Fruit fly (Drosophila melanogaster): ENCODE results near the gene Gss2.

The Gss2 gene

DNA sequence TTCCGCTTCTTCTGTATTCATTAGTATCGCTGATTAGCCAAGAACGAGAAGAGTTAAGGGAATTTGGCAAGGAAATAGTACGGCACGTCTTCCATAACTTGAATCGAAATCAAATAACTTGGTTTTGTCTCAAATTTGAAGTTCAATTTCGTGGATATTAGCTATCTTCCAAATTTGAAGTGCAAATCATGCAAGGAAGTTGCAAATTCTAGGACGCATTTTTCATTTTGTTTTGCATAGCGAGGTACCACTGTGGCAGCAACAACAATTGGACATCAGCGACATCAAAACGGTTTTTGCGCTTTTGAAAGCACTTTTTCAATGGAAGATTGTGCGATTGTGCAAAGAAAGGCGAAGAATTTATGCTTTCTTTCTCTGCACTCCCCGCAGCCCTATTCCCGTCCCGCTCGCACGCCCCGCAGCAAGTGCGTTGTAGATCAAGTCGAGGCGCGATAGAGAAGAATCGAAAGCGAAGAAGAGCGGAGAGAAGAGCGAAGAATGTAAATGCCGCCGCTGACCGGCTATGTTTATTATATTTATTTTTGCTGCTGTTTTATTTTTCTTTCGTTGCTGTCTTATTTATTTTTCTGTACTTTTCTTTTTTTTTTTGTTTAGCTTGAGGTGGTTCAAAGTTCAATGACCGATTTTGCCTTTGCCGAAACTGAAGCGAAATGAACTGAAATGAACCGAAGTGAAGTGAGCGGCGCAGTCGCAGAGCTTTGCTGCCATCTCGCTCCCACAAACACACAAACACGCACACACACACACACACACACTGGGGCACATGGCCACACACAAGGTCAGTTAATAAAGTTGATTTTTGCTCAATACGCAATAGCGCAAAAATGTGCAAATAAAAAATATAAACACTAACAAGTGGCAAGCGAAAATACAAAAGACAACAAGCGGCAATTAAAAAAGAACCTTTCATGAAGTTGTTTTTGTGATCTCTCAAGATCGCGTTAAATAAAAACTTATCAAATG lies 18.1 kb upstream of the Gss2 start (continued):
- TF ChIP-seq CG10274 (GFP tag; optimal IDR thresholded peaks at IDR 0.05): peak; percentile 29
- peak; percentile 68 for TF ChIP-seq Antp (GFP tag; optimal IDR thresholded peaks at IDR 0.05)
- no peak for TF ChIP-seq repo (GFP tag; optimal IDR thresholded peaks at IDR 0.05)
- no peak for TF ChIP-seq zf30C (GFP tag; optimal IDR thresholded peaks at IDR 0.05)
- TF ChIP-seq CG10462 (GFP tag; optimal IDR thresholded peaks at IDR 0.05): no peak
- TF ChIP-seq amos (GFP tag; IDR thresholded peaks at IDR 0.05; ENCODE audit: partially characterized antibody): no peak
- peak; percentile 47 for TF ChIP-seq CG1647 (GFP tag; optimal IDR thresholded peaks at IDR 0.05)
- TF ChIP-seq pros (GFP tag; optimal IDR thresholded peaks at IDR 0.05): no peak
- peak; percentile 66; the same call in 1 of the 2 replicates for TF ChIP-seq vvl (GFP tag; IDR thresholded peaks at IDR 0.05)
- TF ChIP-seq CG18764 (GFP tag; optimal IDR thresholded peaks at IDR 0.05): no peak
- peak; percentile 57 for TF ChIP-seq CG13624 (GFP tag; optimal IDR thresholded peaks at IDR 0.05)
- no peak for TF ChIP-seq cwo (GFP tag; optimal IDR thresholded peaks at IDR 0.05)
- TF ChIP-seq gcm2 (GFP tag; optimal IDR thresholded peaks at IDR 0.05): no peak
- TF ChIP-seq CG3995 (GFP tag; optimal IDR thresholded peaks at IDR 0.05): peak; percentile 62
- peak; percentile 0 for TF ChIP-seq sug (tag; optimal IDR thresholded peaks at IDR 0.05)
- peak; percentile 8 for TF ChIP-seq ewg (GFP tag; optimal IDR thresholded peaks at IDR 0.05)
- no peak for TF ChIP-seq CG10267 (tag; optimal IDR thresholded peaks at IDR 0.05)
- peak; percentile 32 for TF ChIP-seq pnt (GFP tag; optimal IDR thresholded peaks at IDR 0.05)
- TF ChIP-seq Pdp1 (GFP tag; optimal IDR thresholded peaks at IDR 0.05): peak; percentile 31 to 39
- no peak for TF ChIP-seq Lim3 (GFP tag; IDR thresholded peaks at IDR 0.05)
- no peak for TF ChIP-seq ERR (GFP tag; optimal IDR thresholded peaks at IDR 0.05)
- peak; percentile 16 for TF ChIP-seq CG18619 (GFP tag; optimal IDR thresholded peaks at IDR 0.05)
- TF ChIP-seq CG31224 (GFP tag; IDR thresholded peaks at IDR 0.05): peak; percentile 46; the same call in 1 of the 2 replicates
- no peak for TF ChIP-seq NK7.1 (GFP tag; optimal IDR thresholded peaks at IDR 0.05)
- peak; percentile 9 for TF ChIP-seq Camta (GFP tag; optimal IDR thresholded peaks at IDR 0.05)
- no peak for TF ChIP-seq CG6854 (GFP tag; optimal IDR thresholded peaks at IDR 0.05)
- TF ChIP-seq CG18011 (GFP tag; optimal IDR thresholded peaks at IDR 0.05): no peak
- no peak for TF ChIP-seq fru (optimal IDR thresholded peaks at IDR 0.05)
- TF ChIP-seq lilli (GFP tag; optimal IDR thresholded peaks at IDR 0.05): peak; percentile 82
- peak; percentile 39; the same call in 1 of the 2 replicates for TF ChIP-seq Rx (GFP tag; IDR thresholded peaks at IDR 0.05)
- TF ChIP-seq CG3065 (GFP tag; optimal IDR thresholded peaks at IDR 0.05): no peak
- TF ChIP-seq CG6689 (GFP tag; IDR thresholded peaks at IDR 0.05): no peak
- no peak for TF ChIP-seq Lpt (GFP tag; optimal IDR thresholded peaks at IDR 0.05)
- peak in 1 of 2 experiments; percentile 10 for TF ChIP-seq bsh (GFP tag; optimal IDR thresholded peaks at IDR 0.05)
- peak; percentile 9 for TF ChIP-seq CG33213 (GFP tag; optimal IDR thresholded peaks at IDR 0.05)
- TF ChIP-seq ken (GFP tag; IDR thresholded peaks at IDR 0.05): peak; percentile 47; the same call in 1 of the 3 replicates
- TF ChIP-seq crol (GFP tag; IDR thresholded peaks at IDR 0.05): peak; percentile 82
- TF ChIP-seq CG10431 (GFP tag; optimal IDR thresholded peaks at IDR 0.05): no peak
- TF ChIP-seq Stat92E (GFP tag; optimal IDR thresholded peaks at IDR 0.05): no peak
- no peak for TF ChIP-seq sqz (GFP tag; optimal IDR thresholded peaks at IDR 0.05)
- no peak for TF ChIP-seq B-H2 (GFP tag; optimal IDR thresholded peaks at IDR 0.05)
- no peak for TF ChIP-seq ase (GFP tag; IDR thresholded peaks at IDR 0.05)
- peak; percentile 25; the same call in 1 of the 2 replicates for TF ChIP-seq CG8765 (GFP tag; IDR thresholded peaks at IDR 0.05)
- TF ChIP-seq crp (GFP tag; optimal IDR thresholded peaks at IDR 0.05): no peak
- TF ChIP-seq Bdp1 (GFP tag; optimal IDR thresholded peaks at IDR 0.05): no peak
- TF ChIP-seq CG15479 (GFP tag; optimal IDR thresholded peaks at IDR 0.05): no peak
- no peak for TF ChIP-seq CG12236 (GFP tag; optimal IDR thresholded peaks at IDR 0.05)
- TF ChIP-seq CG30403 (GFP tag; optimal IDR thresholded peaks at IDR 0.05): peak; percentile 69
